Worm (Caenorhabditis elegans) whole organism, L2 larva: ENCODE data around the gene T23F4.2.

ENCODE experiments used
- nhr-12 ChIP-seq: fragments of 150-350 bp; optimal IDR thresholded peaks from 2 replicates; lab custom pipeline; 2014; ENCODE audit warnings: missing biosample characterization, missing genetic modification characterization
- unc-62 ChIP-seq: fragments of 150-350 bp; optimal IDR thresholded peaks from 2 replicates; lab custom pipeline; 2014; ENCODE audit warnings: missing biosample characterization, missing genetic modification reagents, missing genetic modification characterization

ce11 chrII:1157135-1157534, 6.2 kb upstream of the T23F4.2 start:
- no peak for TF ChIP-seq unc-62 (GFP tag; lab: Kevin White, UChicago)
- TF ChIP-seq nhr-12 (tag; lab: Kevin White, UChicago), result no peak
